Worm (Caenorhabditis elegans) whole organism, L4/young adult: Measurements from ENCODE around the gene R10D12.10.

Experiments
- W03F9.2 ChIP-seq: fragments of 150-350 bp; optimal IDR thresholded peaks from 2 replicates; lab custom pipeline; 2014; ENCODE audit warnings: missing biosample characterization, missing genetic modification characterization
- dao-5 ChIP-seq: sonication (generic microtip); optimal IDR thresholded peaks from 2 replicates; lab custom pipeline; 2016; ENCODE audit warnings: missing genotype, missing genetic modification characterization, moderate library complexity, missing compliant biosample characterization
- him-1 ChIP-seq: sonication (generic microtip); optimal IDR thresholded peaks from 2 replicates; lab custom pipeline; 2016; ENCODE audit warnings: missing genotype, missing genetic modification reagents, missing genetic modification characterization, missing compliant biosample characterization

Gene R10D12.10

ce11 chrV:13963279-13963976 is 5.3 kb upstream of the R10D12.10 start, which contains the start of gene sao-1:
Gene sao-1, plus strand, starts transcription at chrV:13963926.
- TF ChIP-seq W03F9.2 (tag; lab: Kevin White, UChicago): no peak
- TF ChIP-seq dao-5 (tag; lab: Kevin White, UChicago): no peak
- no peak for TF ChIP-seq him-1 (tag; lab: Kevin White, UChicago)

- TF ChIP-seq W03F9.2 (tag; lab: Kevin White, UChicago): peak; percentile 78
- TF ChIP-seq him-1 (tag; lab: Kevin White, UChicago): no peak
Observed at ce11 chrV:13961927-13962419, 3.8 kb upstream of the R10D12.10 start, which contains the start of the genes algn-13 and R10D12.13. Gene algn-13, minus strand, starts transcription at chrV:13961977. Gene R10D12.13, plus strand, starts transcription at chrV:13962417.

ce11 chrV:13960916-13961315 is 2.8 kb upstream of the R10D12.10 start, which contains the start of gene srh-24:
Gene srh-24, minus strand, starts transcription at chrV:13961016.
- TF ChIP-seq dao-5 (tag; lab: Kevin White, UChicago) (no peak), W03F9.2 (tag; lab: Kevin White, UChicago) (no peak), him-1 (tag; lab: Kevin White, UChicago) (no peak)

DNA sequence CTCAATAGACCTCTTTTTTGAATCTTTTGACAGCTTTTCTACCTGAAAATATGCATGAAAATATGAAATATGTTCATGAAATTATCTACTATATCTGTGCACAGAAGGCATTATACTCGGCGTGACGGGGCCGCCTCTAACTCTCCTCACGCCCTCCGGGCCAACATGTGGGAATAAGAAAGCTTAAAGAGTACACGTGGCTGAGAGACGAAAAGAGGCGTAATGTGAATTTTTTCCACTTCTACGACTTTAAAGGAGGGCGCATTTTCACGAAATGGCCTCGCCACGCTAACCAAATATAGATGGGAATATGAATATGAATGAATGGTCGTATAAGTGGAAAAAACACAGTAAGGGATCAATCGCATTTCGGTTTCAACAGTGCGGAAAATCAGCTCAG is 456 bp downstream of the R10D12.10 start:
- TF ChIP-seq W03F9.2 (tag; lab: Kevin White, UChicago): no peak
- no peak for TF ChIP-seq dao-5 (tag; lab: Kevin White, UChicago)
- no peak for TF ChIP-seq him-1 (tag; lab: Kevin White, UChicago)

- TF ChIP-seq W03F9.2 (tag; lab: Kevin White, UChicago) (no peak), him-1 (tag; lab: Kevin White, UChicago) (no peak), dao-5 (tag; lab: Kevin White, UChicago) (no peak)
Observed at ce11 chrV:13955370-13956089, 2.6 kb downstream of the R10D12.10 start.

DNA sequence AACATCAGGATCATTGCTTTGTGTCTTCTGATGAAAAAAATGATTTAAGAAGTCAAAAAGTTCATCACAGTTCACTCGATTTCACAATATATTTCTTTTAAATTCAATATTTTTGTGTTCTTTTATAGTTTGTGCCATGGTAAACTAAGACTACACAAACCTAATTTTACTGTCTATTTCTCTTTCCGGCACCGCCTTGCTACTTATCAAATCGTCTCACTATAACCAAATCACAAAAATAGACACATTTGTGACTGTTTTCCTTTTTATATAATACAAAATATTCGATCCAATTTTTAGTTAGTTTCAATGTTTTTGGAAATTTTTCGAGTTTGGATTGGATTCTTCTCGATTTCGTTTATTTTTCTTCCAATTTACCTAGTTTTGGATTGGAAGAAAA is 4.1 kb downstream of the R10D12.10 start, which contains the start of gene swt-6:
TSS of gene swt-6 (plus strand) at position 301 of the 400 bp plus-strand sequence.
- TF ChIP-seq dao-5 (tag; lab: Kevin White, UChicago) (no peak), him-1 (tag; lab: Kevin White, UChicago) (no peak)

DNA sequence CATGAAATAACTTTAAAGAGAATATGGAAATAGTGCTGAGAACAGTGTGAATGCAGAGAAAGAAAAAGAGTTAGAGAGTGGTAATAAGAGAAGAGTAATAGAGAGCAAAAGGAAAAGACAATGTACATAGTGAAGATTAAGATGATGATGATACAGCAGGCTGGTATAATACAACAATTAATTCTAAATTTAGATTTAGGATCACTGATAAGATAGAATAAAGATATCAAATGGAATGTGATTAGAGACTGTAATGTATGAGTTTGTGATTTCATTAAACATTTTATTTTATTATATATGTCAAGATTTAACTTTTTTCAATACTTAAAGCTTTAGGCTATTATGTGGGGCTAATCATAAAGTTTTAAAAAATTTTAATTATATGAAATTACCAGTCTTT is 5.0 kb downstream of the R10D12.10 start, which contains the start of gene R10D12.8:
TSS of gene R10D12.8 (minus strand) at position 101 of the 400 bp plus-strand sequence.
- TF ChIP-seq W03F9.2 (tag; lab: Kevin White, UChicago) (no peak), dao-5 (tag; lab: Kevin White, UChicago) (no peak), him-1 (tag; lab: Kevin White, UChicago) (no peak)

- TF ChIP-seq him-1 (tag; lab: Kevin White, UChicago) (no peak), dao-5 (tag; lab: Kevin White, UChicago) (no peak), W03F9.2 (tag; lab: Kevin White, UChicago) (no peak)
Observed at ce11 chrV:13949752-13950151, 8.4 kb downstream of the R10D12.10 start, which contains the start of gene R10D12.7. Gene R10D12.7, plus strand, starts transcription at chrV:13950052.

ce11 chrV:13949010-13949409 is 9.1 kb downstream of the R10D12.10 start, which contains the start of gene R10D12.6:
Gene R10D12.6, plus strand, starts transcription at chrV:13949310.
- TF ChIP-seq W03F9.2 (tag; lab: Kevin White, UChicago) (no peak), dao-5 (tag; lab: Kevin White, UChicago) (no peak), him-1 (tag; lab: Kevin White, UChicago) (no peak)

ce11 chrV:13946385-13947019 is 11.6 kb downstream of the R10D12.10 start, which contains the start of the genes srx-10 and clec-226:
Gene srx-10, minus strand, starts transcription at chrV:13946485.
Gene clec-226, plus strand, starts transcription at chrV:13946969.
- no peak for TF ChIP-seq dao-5 (tag; lab: Kevin White, UChicago)
- TF ChIP-seq W03F9.2 (tag; lab: Kevin White, UChicago): no peak
- no peak for TF ChIP-seq him-1 (tag; lab: Kevin White, UChicago)

DNA sequence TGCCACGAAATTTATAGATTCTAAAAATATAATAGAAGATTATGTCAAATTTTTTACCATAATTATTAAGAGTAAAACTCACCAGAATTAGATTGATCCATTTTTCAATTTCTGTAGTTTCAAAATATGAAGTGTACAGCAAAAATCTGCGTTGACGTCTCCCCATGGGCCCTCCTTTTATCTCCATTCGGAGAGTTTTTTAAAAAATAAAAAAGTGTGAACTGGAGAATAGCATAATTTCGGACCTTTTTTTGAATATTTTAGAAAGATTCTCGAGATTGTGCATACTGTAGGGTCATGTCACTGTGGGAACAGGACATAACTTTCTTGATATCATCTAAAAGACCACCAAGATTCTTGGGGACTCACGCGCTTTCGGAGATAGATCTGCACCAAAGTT is 16.1 kb downstream of the R10D12.10 start, which contains the start of gene dpr-1:
TSS of gene dpr-1 (minus strand) at position 101 of the 400 bp plus-strand sequence.
- TF ChIP-seq dao-5 (tag; lab: Kevin White, UChicago) (no peak), W03F9.2 (tag; lab: Kevin White, UChicago) (no peak), him-1 (tag; lab: Kevin White, UChicago) (no peak)

ce11 chrV:13936850-13937249 is 21.3 kb downstream of the R10D12.10 start, which contains the start of gene srw-145:
Gene srw-145, plus strand, starts transcription at chrV:13937150.
- TF ChIP-seq dao-5 (tag; lab: Kevin White, UChicago): no peak
- no peak for TF ChIP-seq him-1 (tag; lab: Kevin White, UChicago)
- no peak for TF ChIP-seq W03F9.2 (tag; lab: Kevin White, UChicago)
